Fruit fly (Drosophila melanogaster): ENCODE measurements around the gene CG4393.
A peak's percentile ranks its signal among the peaks of the same experiment; 100 is the strongest.

CG4393 gene

dm6 chr3R:23396548-23397294 is 12.1 kb upstream of the CG4393 start:
- peak; percentile 4 for TF ChIP-seq OdsH (GFP tag; optimal IDR thresholded peaks at IDR 0.05)
- TF ChIP-seq CG15336 (GFP tag; IDR thresholded peaks at IDR 0.05) = peak; percentile 69
- TF ChIP-seq CG6854 (GFP tag; optimal IDR thresholded peaks at IDR 0.05) = no peak
- TF ChIP-seq Lpt (GFP tag; optimal IDR thresholded peaks at IDR 0.05) = peak; percentile 19
- peak; percentile 55 for TF ChIP-seq CG6276 (GFP tag; optimal IDR thresholded peaks at IDR 0.05)
- TF ChIP-seq CG6163 (GFP tag; IDR thresholded peaks at IDR 0.05) = 0 out of 3 replicates have a peak, but pooled peaks have one; percentile 42
- TF ChIP-seq CG10631 (GFP tag; optimal IDR thresholded peaks at IDR 0.05) = peak; percentile 18
- no peak for TF ChIP-seq CG6808 (GFP tag; optimal IDR thresholded peaks at IDR 0.05)
- TF ChIP-seq Sox14 (GFP tag; optimal IDR thresholded peaks at IDR 0.05) = no peak
- peak; percentile 63 for TF ChIP-seq Eip78C (GFP tag)
- TF ChIP-seq CG32006 (GFP tag; optimal IDR thresholded peaks at IDR 0.05) = peak; percentile 63
- TF ChIP-seq eg (GFP tag; IDR thresholded peaks at IDR 0.05) = peak; percentile 42; the same call in 1 of the 3 replicates
- no peak for TF ChIP-seq spab (GFP tag; optimal IDR thresholded peaks at IDR 0.05)
- TF ChIP-seq CG31627 (GFP tag; optimal IDR thresholded peaks at IDR 0.05) = no peak
- TF ChIP-seq Hr4 (GFP tag; optimal IDR thresholded peaks at IDR 0.05) = peak; percentile 39
- peak; percentile 19 for TF ChIP-seq CG4318 (GFP tag; optimal IDR thresholded peaks at IDR 0.05)
- peak; percentile 2 for TF ChIP-seq achi (GFP tag; optimal IDR thresholded peaks at IDR 0.05)
- peak; percentile 77 for TF ChIP-seq CG8119 (GFP tag; IDR thresholded peaks at IDR 0.05)

- TF ChIP-seq pdm3 (GFP tag; optimal IDR thresholded peaks at IDR 0.05) (peak; percentile 35), CG6808 (GFP tag; optimal IDR thresholded peaks at IDR 0.05) (no peak), salr (GFP tag; optimal IDR thresholded peaks at IDR 0.05) (peak in 1 of 2 experiments; percentile 49), CG7368 (GFP tag; optimal IDR thresholded peaks at IDR 0.05) (no peak), CG32006 (GFP tag; optimal IDR thresholded peaks at IDR 0.05) (peak; percentile 83), CG11762 (GFP tag; optimal IDR thresholded peaks at IDR 0.05; ENCODE audit: insufficient read depth) (peak; percentile 11), Sox14 (GFP tag; optimal IDR thresholded peaks at IDR 0.05) (peak; percentile 33), dsx (GFP tag; optimal IDR thresholded peaks at IDR 0.05; ENCODE audit: poor library complexity, severe bottlenecking) (no peak), Sox15 (GFP tag; optimal IDR thresholded peaks at IDR 0.05) (no peak), dac (GFP tag; optimal IDR thresholded peaks at IDR 0.05) (peak; percentile 61), Lpt (GFP tag; optimal IDR thresholded peaks at IDR 0.05) (peak; percentile 60), topi (GFP tag; optimal IDR thresholded peaks at IDR 0.05) (no peak), lz (GFP tag; optimal IDR thresholded peaks at IDR 0.05) (no peak), esn (GFP tag; optimal IDR thresholded peaks at IDR 0.05) (no peak), CG34406 (GFP tag; optimal IDR thresholded peaks at IDR 0.05) (no peak), CG6163 (GFP tag; IDR thresholded peaks at IDR 0.05) (peak; percentile 69; the same call in 2 of the 3 replicates), Eip93F (GFP tag; optimal IDR thresholded peaks at IDR 0.05) (no peak), CG3919 (GFP tag; optimal IDR thresholded peaks at IDR 0.05) (peak; percentile 43), CG10669 (GFP tag; optimal IDR thresholded peaks at IDR 0.05) (no peak), CG4318 (GFP tag; optimal IDR thresholded peaks at IDR 0.05) (peak; percentile 52), ss (GFP tag; optimal IDR thresholded peaks at IDR 0.05) (no peak), CG11902 (GFP tag; optimal IDR thresholded peaks at IDR 0.05) (no peak), achi (GFP tag; optimal IDR thresholded peaks at IDR 0.05) (peak; percentile 45), Hr38 (GFP tag; optimal IDR thresholded peaks at IDR 0.05) (no peak), acj6 (GFP tag; optimal IDR thresholded peaks at IDR 0.05) (peak; percentile 3), OdsH (GFP tag; optimal IDR thresholded peaks at IDR 0.05) (peak; percentile 49), fd59A (GFP tag; optimal IDR thresholded peaks at IDR 0.05) (no peak), CG6792 (GFP tag; optimal IDR thresholded peaks at IDR 0.05) (no peak), Met (GFP tag; optimal IDR thresholded peaks at IDR 0.05) (no peak), fd85E (GFP tag; optimal IDR thresholded peaks at IDR 0.05) (no peak), CG8119 (GFP tag; IDR thresholded peaks at IDR 0.05) (peak; percentile 85), fkh (GFP tag; optimal IDR thresholded peaks at IDR 0.05) (no peak), spab (GFP tag; optimal IDR thresholded peaks at IDR 0.05) (no peak), CG16779 (tag; optimal IDR thresholded peaks at IDR 0.05) (no peak), CG31627 (GFP tag; optimal IDR thresholded peaks at IDR 0.05) (no peak), Ets96B (tag; optimal IDR thresholded peaks at IDR 0.05) (no peak), CG10631 (GFP tag; optimal IDR thresholded peaks at IDR 0.05) (peak; percentile 25), Hr39 (GFP tag; optimal IDR thresholded peaks at IDR 0.05) (no peak), Blimp-1 (GFP tag; optimal IDR thresholded peaks at IDR 0.05) (no peak), CG1621 (tag; optimal IDR thresholded peaks at IDR 0.05) (no peak), CG8632 (GFP tag; optimal IDR thresholded peaks at IDR 0.05) (no peak)
These were observed 11.1 kb upstream of the CG4393 start for dm6 chr3R:23395720-23396119.

Measured in whole organism, prepupa.